Worm (Caenorhabditis elegans) whole organism, early embryonic: ENCODE results near the gene Y41D4A.1.

Experiments used
- ama-1 ChIP-seq: fragments of 150-350 bp; optimal IDR thresholded peaks from 2 replicates; lab custom pipeline; 2014
- tbx-37 ChIP-seq: fragments of 200-800 bp; sonication (Bioruptor generic); conservative IDR thresholded peaks from 2 replicates; pipeline ENCODE4 v1.3.6; 2022; ENCODE audit warnings: missing genetic modification reagents, missing genetic modification characterization, missing compliant biosample characterization
- tra-4 ChIP-seq: sonication (generic microtip); optimal IDR thresholded peaks from 2 replicates; lab custom pipeline; 2017; ENCODE audit warnings: missing genetic modification characterization, missing compliant biosample characterization

- TF ChIP-seq tbx-37 (GFP tag; lab: Robert Waterston, UW) (no peak), ama-1 (no peak), tra-4 (no peak)
Observed at ce11 chrIV:1768288-1768687, 3.7 kb upstream of the Y41D4A.1 start, which contains the start of gene col-108.
